Fruit fly (Drosophila melanogaster) whole organism, wandering third instar larva: ENCODE data around the gene futsch.

Experiments used
- Dfd ChIP-seq: fragments of >200 bp; optimal IDR thresholded peaks from 2 replicates; lab custom pipeline; 2017; ENCODE audit warnings: missing biosample characterization, missing genetic modification characterization
- Dif ChIP-seq: fragments of 200-275, 200-300 bp; sonication (Bioruptor generic); optimal IDR thresholded peaks from 2 replicates; lab custom pipeline; 2018; ENCODE audit warnings: missing biosample characterization, missing genetic modification characterization; ENCODE audit not compliant: partially characterized antibody
- GATAd ChIP-seq: sonication (Bioruptor generic); optimal IDR thresholded peaks from 2 replicates; lab custom pipeline; 2016; ENCODE audit warnings: missing biosample characterization, missing genetic modification characterization
- Hnf4 ChIP-seq: fragments of 200-800 bp; sonication (Bioruptor generic); optimal IDR thresholded peaks from 2 replicates; lab custom pipeline; 2016; ENCODE audit warnings: missing biosample characterization, mild to moderate bottlenecking, missing genetic modification characterization
- N ChIP-seq: fragments of >200 bp; optimal IDR thresholded peaks from 2 replicates; lab custom pipeline; 2018; ENCODE audit warnings: missing biosample characterization, missing external identifiers, missing genetic modification characterization
- OdsH ChIP-seq: fragments of 200-800 bp; sonication (Bioruptor generic); optimal IDR thresholded peaks from 2 replicates; lab custom pipeline; 2016; ENCODE audit warnings: missing biosample characterization, mild to moderate bottlenecking, missing genetic modification characterization
- dl ChIP-seq, 2 experiments: fragments of 175-275, 200-275 bp in 1 of 2; fragments of 200-275 bp in 1 of 2; sonication (Bioruptor generic); optimal IDR thresholded peaks; lab custom pipeline; 2018; ENCODE audit warnings: mild to moderate bottlenecking in 2 of 2, missing biosample characterization in 2 of 2, missing genetic modification characterization in 2 of 2, moderate library complexity in 2 of 2; ENCODE audit not compliant: partially characterized antibody in 2 of 2, insufficient read depth in 1 of 2
- fru ChIP-seq: fragments of 200-800 bp; sonication (Bioruptor generic); optimal IDR thresholded peaks from 3 replicates; lab custom pipeline; 2016; ENCODE audit warnings: missing biosample characterization, mild to moderate bottlenecking, missing genetic modification characterization
- h ChIP-seq: fragments of 200-800 bp; sonication (Bioruptor generic); optimal IDR thresholded peaks from 3 replicates; lab custom pipeline; 2016; ENCODE audit warnings: missing biosample characterization, mild to moderate bottlenecking, missing genetic modification characterization
- jim ChIP-seq: fragments of 175-275, 200-325 bp; sonication (Bioruptor generic); optimal IDR thresholded peaks from 2 replicates; lab custom pipeline; 2016; ENCODE audit warnings: missing biosample characterization, mild to moderate bottlenecking, missing genetic modification characterization
- lola ChIP-seq: fragments of >200 bp; optimal IDR thresholded peaks from 2 replicates; lab custom pipeline; 2017; ENCODE audit warnings: missing biosample characterization, missing genetic modification characterization
- psq ChIP-seq: fragments of 200-800 bp; sonication (Bioruptor generic); optimal IDR thresholded peaks from 3 replicates; lab custom pipeline; 2017; ENCODE audit warnings: missing biosample characterization, mild to moderate bottlenecking, missing genetic modification characterization, moderate library complexity
- sage ChIP-seq: fragments of 200-800 bp; sonication (Bioruptor generic); optimal IDR thresholded peaks from 2 replicates; lab custom pipeline; 2016; ENCODE audit warnings: missing biosample characterization, mild to moderate bottlenecking, missing genetic modification characterization

DNA sequence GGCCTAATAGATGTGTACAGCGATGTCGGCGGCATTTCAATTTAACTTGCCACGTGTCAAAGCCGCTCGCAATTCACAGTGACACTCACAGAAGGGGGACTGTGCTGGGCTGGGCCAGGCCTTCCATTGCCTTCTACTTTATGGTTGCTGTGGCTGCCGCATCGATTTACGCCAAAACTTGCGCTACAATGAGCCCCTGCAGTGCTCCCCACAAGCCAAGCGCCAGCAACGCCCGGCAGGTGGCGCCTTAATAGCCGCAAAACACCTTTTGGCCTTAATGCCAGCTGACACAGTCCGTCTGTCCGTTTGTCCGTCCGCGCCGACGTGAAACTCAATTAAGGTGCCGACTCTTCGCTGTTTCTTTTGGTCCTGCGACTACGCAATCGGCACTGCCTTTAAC is 3.9 kb upstream of the futsch start:
- no peak for TF ChIP-seq jim (GFP tag; lab: Kevin White, UChicago)
- no peak for TF ChIP-seq fru (GFP tag; lab: Kevin White, UChicago)
- no peak for TF ChIP-seq Dfd (GFP tag; lab: Kevin White, UChicago)
- TF ChIP-seq sage (GFP tag; lab: Kevin White, UChicago): no peak
- TF ChIP-seq OdsH (GFP tag; lab: Kevin White, UChicago): no peak
- TF ChIP-seq Dif: no peak
- TF ChIP-seq psq (GFP tag; lab: Kevin White, UChicago): no peak
- TF ChIP-seq lola (GFP tag; lab: Kevin White, UChicago): no peak
- no peak for TF ChIP-seq Hnf4
- TF ChIP-seq N: no peak
- no peak for TF ChIP-seq dl (GFP tag; optimal IDR thresholded peaks at IDR 0.05; lab: Kevin White, UChicago; ENCODE audit: insufficient read depth in 1 of 2, partially characterized antibody in 2 of 2)
- no peak for TF ChIP-seq GATAd (GFP tag; lab: Kevin White, UChicago)
- TF ChIP-seq h: no peak
